Fruit fly (Drosophila melanogaster) whole organism, embryonic: ENCODE results near the gene CG17855.

Experiments used
- CG10209 ChIP-seq: fragments of 200-800 bp; sonication (Bioruptor generic); optimal IDR thresholded peaks from 3 replicates; lab custom pipeline; 2017; ENCODE audit warnings: missing biosample characterization, mild to moderate bottlenecking, missing genetic modification characterization, missing genetic modification reagents
- CG10366 ChIP-seq: fragments of 200-800 bp; sonication (Bioruptor generic); IDR thresholded peaks from 2 replicates; pipeline ENCODE4 v1.3.6; 2022; ENCODE audit warnings: missing biosample characterization, missing genetic modification characterization
- CG10654 ChIP-seq: fragments of 200-800 bp; sonication (Bioruptor generic); optimal IDR thresholded peaks from 2 replicates; lab custom pipeline; 2016; ENCODE audit warnings: missing biosample characterization, missing genetic modification characterization
- CG11093 ChIP-seq: fragments of 200-800 bp; sonication (Bioruptor generic); IDR thresholded peaks from 3 replicates; pipeline ENCODE4 v1.3.6; 2022; ENCODE audit warnings: missing biosample characterization, missing genetic modification characterization
- CG11695 ChIP-seq: fragments of 200-800 bp; sonication (Bioruptor generic); IDR thresholded peaks from 3 replicates; pipeline ENCODE4 v1.3.6; 2022; ENCODE audit warnings: missing biosample characterization, missing genetic modification characterization
- CG12071 ChIP-seq: fragments of 200-800 bp; sonication (Bioruptor generic); optimal IDR thresholded peaks from 3 replicates; lab custom pipeline; 2018; ENCODE audit warnings: missing biosample characterization, mild to moderate bottlenecking, missing genetic modification characterization
- CG12155 ChIP-seq: fragments of 200-800 bp; sonication (Bioruptor generic); optimal IDR thresholded peaks from 3 replicates; lab custom pipeline; 2016; ENCODE audit warnings: missing biosample characterization, missing genetic modification characterization
- CG13624 ChIP-seq: fragments of 200-800 bp; sonication (Bioruptor generic); optimal IDR thresholded peaks from 2 replicates; lab custom pipeline; 2016; ENCODE audit warnings: missing biosample characterization, missing genetic modification characterization
- CG15269 ChIP-seq: fragments of 200-800 bp; sonication (Bioruptor generic); optimal IDR thresholded peaks from 2 replicates; lab custom pipeline; 2018; ENCODE audit warnings: missing biosample characterization, mild to moderate bottlenecking, missing genetic modification characterization, moderate library complexity
- CG17802 ChIP-seq: fragments of 200-800 bp; sonication (Bioruptor generic); optimal IDR thresholded peaks from 2 replicates; lab custom pipeline; 2018; ENCODE audit warnings: missing biosample characterization, mild to moderate bottlenecking, missing genetic modification characterization, moderate library complexity
- CG2129 ChIP-seq: fragments of 200-800 bp; sonication (Bioruptor generic); IDR thresholded peaks from 2 replicates; pipeline ENCODE4 v1.3.6; 2022; ENCODE audit warnings: missing biosample characterization, missing genetic modification characterization; ENCODE audit not compliant: partially characterized antibody
- CG2678 ChIP-seq: fragments of 200-800 bp; sonication (Bioruptor generic); optimal IDR thresholded peaks from 3 replicates; lab custom pipeline; 2019; ENCODE audit warnings: missing biosample characterization, mild to moderate bottlenecking, missing genetic modification characterization, moderate library complexity
- CG4404 ChIP-seq: fragments of 200-800 bp; sonication (Bioruptor generic); IDR thresholded peaks from 2 replicates; pipeline ENCODE4 v1.3.6; 2022; ENCODE audit warnings: missing biosample characterization, missing genetic modification characterization
- CG4707 ChIP-seq: fragments of 200-800 bp; sonication (Bioruptor generic); optimal IDR thresholded peaks from 2 replicates; lab custom pipeline; 2018; ENCODE audit warnings: missing biosample characterization, mild to moderate bottlenecking, missing genetic modification characterization, moderate library complexity
- CG7839 ChIP-seq: fragments of 200-800 bp; sonication (Bioruptor generic); optimal IDR thresholded peaks from 3 replicates; lab custom pipeline; 2018; ENCODE audit warnings: missing biosample characterization, mild to moderate bottlenecking, missing genetic modification characterization, moderate library complexity
- CG8290 ChIP-seq, 3 experiments: fragments of 200-800 bp; sonication (Bioruptor generic); optimal IDR thresholded peaks; 2 replicates each; lab custom pipeline; 2016 to 2019; ENCODE audit warnings: missing biosample characterization in 3 of 3, missing genetic modification characterization in 3 of 3, mild to moderate bottlenecking in 2 of 3, moderate library complexity in 1 of 3
- CG9437 ChIP-seq: fragments of 200-800 bp; sonication (Bioruptor generic); optimal IDR thresholded peaks from 2 replicates; lab custom pipeline; 2018; ENCODE audit warnings: missing biosample characterization, mild to moderate bottlenecking, missing genetic modification characterization
- Camta ChIP-seq: fragments of 200-800 bp; sonication (Bioruptor generic); optimal IDR thresholded peaks from 2 replicates; lab custom pipeline; 2016; ENCODE audit warnings: missing biosample characterization, missing genetic modification characterization
- D19A ChIP-seq: fragments of 200-800 bp; optimal IDR thresholded peaks from 3 replicates; lab custom pipeline; 2019; ENCODE audit warnings: missing biosample characterization, mild to moderate bottlenecking, missing genetic modification characterization, moderate library complexity
- Doc2 ChIP-seq: fragments of 200-800 bp; sonication (Bioruptor generic); IDR thresholded peaks from 2 replicates; pipeline ENCODE4 v1.3.6; 2022; ENCODE audit warnings: missing biosample characterization, missing genetic modification characterization
- Hr78 ChIP-seq, 2 experiments: fragments of 200-800 bp in 1 of 2; fragments of >200 bp in 1 of 2; sonication (Bioruptor generic) in 1 of 2; optimal IDR thresholded peaks; 2 replicates each; lab custom pipeline; 2017 to 2019; ENCODE audit warnings: missing biosample characterization in 2 of 2, missing genetic modification characterization in 2 of 2, mild to moderate bottlenecking in 1 of 2, moderate library complexity in 1 of 2
- Jarid2 ChIP-seq: fragments of 200-800 bp; sonication (Bioruptor generic); optimal IDR thresholded peaks from 3 replicates; lab custom pipeline; 2017; ENCODE audit warnings: mild to moderate bottlenecking, missing biosample characterization, missing genetic modification reagents, missing genetic modification characterization
- Lpt ChIP-seq: fragments of >200 bp; optimal IDR thresholded peaks from 2 replicates; lab custom pipeline; 2018; ENCODE audit warnings: missing biosample characterization, missing genetic modification characterization
- ara ChIP-seq: fragments of 200-800 bp; sonication (Bioruptor generic); IDR thresholded peaks from 2 replicates; pipeline ENCODE4 v1.3.6; 2022; ENCODE audit warnings: missing biosample characterization, missing genetic modification characterization
- ash1 ChIP-seq: fragments of 200-800 bp; sonication (Bioruptor generic); optimal IDR thresholded peaks from 2 replicates; lab custom pipeline; 2018; ENCODE audit warnings: missing biosample characterization, mild to moderate bottlenecking, missing genetic modification characterization
- az2 ChIP-seq: fragments of 200-800 bp; sonication (Bioruptor generic); optimal IDR thresholded peaks from 3 replicates; lab custom pipeline; 2016; ENCODE audit warnings: missing biosample characterization, missing genetic modification characterization
- bbx ChIP-seq: fragments of 200-800 bp; sonication (Bioruptor generic); IDR thresholded peaks from 2 replicates; pipeline ENCODE4 v1.3.6; 2022; ENCODE audit warnings: missing biosample characterization, missing genetic modification characterization; ENCODE audit not compliant: partially characterized antibody
- br ChIP-seq: fragments of >200 bp; optimal IDR thresholded peaks from 2 replicates; lab custom pipeline; 2017
- cato ChIP-seq: fragments of 200-800 bp; sonication (Bioruptor generic); optimal IDR thresholded peaks from 2 replicates; lab custom pipeline; 2016; ENCODE audit warnings: missing biosample characterization, missing genetic modification characterization, borderline replicate concordance
- dati ChIP-seq: fragments of 200-800 bp; sonication (Bioruptor generic); IDR thresholded peaks from 2 replicates; pipeline ENCODE4 v1.3.6; 2022; ENCODE audit warnings: missing biosample characterization, missing genetic modification characterization
- dimm ChIP-seq: fragments of 200-800 bp; sonication (Bioruptor generic); IDR thresholded peaks from 2 replicates; pipeline ENCODE4 v1.3.6; 2022; ENCODE audit warnings: missing biosample characterization, missing genetic modification characterization
- dmrt11E ChIP-seq: fragments of 200-800 bp; sonication (Bioruptor generic); optimal IDR thresholded peaks from 3 replicates; lab custom pipeline; 2018; ENCODE audit warnings: missing biosample characterization, mild to moderate bottlenecking, missing genetic modification characterization, moderate library complexity
- esg ChIP-seq: fragments of 200-800 bp; sonication (Bioruptor generic); conservative IDR thresholded peaks from 2 replicates; pipeline ENCODE4 v1.3.6; 2022; ENCODE audit warnings: missing biosample characterization, missing genetic modification characterization
- fu2 ChIP-seq: fragments of 200-800 bp; sonication (Bioruptor generic); optimal IDR thresholded peaks from 2 replicates; lab custom pipeline; 2016; ENCODE audit warnings: missing biosample characterization, missing genetic modification characterization
- h ChIP-seq: fragments of >200 bp; optimal IDR thresholded peaks from 2 replicates; lab custom pipeline; 2017
- hkb ChIP-seq, 2 experiments: fragments of 200-800 bp in 1 of 2; fragments of >200 bp in 1 of 2; sonication (Bioruptor generic) in 1 of 2; IDR thresholded peaks in 1 of 2; optimal IDR thresholded peaks in 1 of 2; 2 replicates each; pipeline versions ENCODE4 v1.3.6 to Lab custom; 2017 to 2022; ENCODE audit warnings: missing biosample characterization in 1 of 2, missing genetic modification characterization in 1 of 2
- ind ChIP-seq: fragments of 200-800 bp; sonication (Bioruptor generic); optimal IDR thresholded peaks from 3 replicates; lab custom pipeline; 2016; ENCODE audit warnings: missing biosample characterization, missing genetic modification characterization
- lab ChIP-seq: fragments of 200-800 bp; sonication (Bioruptor generic); optimal IDR thresholded peaks from 3 replicates; lab custom pipeline; 2017; ENCODE audit warnings: missing biosample characterization, missing genetic modification characterization, mild to moderate bottlenecking, moderate library complexity, missing genetic modification reagents
- mld ChIP-seq: fragments of 200-800 bp; sonication (Bioruptor generic); IDR thresholded peaks from 3 replicates; pipeline ENCODE4 v1.3.6; 2022; ENCODE audit warnings: missing biosample characterization, missing genetic modification characterization; ENCODE audit not compliant: partially characterized antibody
- p53 ChIP-seq: fragments of 200-800 bp; sonication (Bioruptor generic); optimal IDR thresholded peaks from 2 replicates; lab custom pipeline; 2016; ENCODE audit warnings: missing biosample characterization, missing genetic modification characterization
- prd ChIP-seq, 3 experiments: fragments of >200 bp in 2 of 3; fragments of 200-800 bp in 1 of 3; sonication (Bioruptor generic) in 1 of 3; optimal IDR thresholded peaks in 2 of 3; IDR thresholded peaks in 1 of 3; 2 replicates in 2 of 3; 3 replicates in 1 of 3; pipeline versions ENCODE4 v1.3.6 to Lab custom; 2017 to 2022; ENCODE audit warnings: missing biosample characterization in 1 of 3, missing genetic modification characterization in 1 of 3
- scrt ChIP-seq: fragments of 200-800 bp; sonication (Bioruptor generic); optimal IDR thresholded peaks from 2 replicates; lab custom pipeline; 2018; ENCODE audit warnings: missing biosample characterization, mild to moderate bottlenecking, missing genetic modification characterization, moderate library complexity
- slou ChIP-seq: fragments of 200-800 bp; sonication (Bioruptor generic); optimal IDR thresholded peaks from 3 replicates; lab custom pipeline; 2016; ENCODE audit warnings: missing biosample characterization, missing genetic modification characterization
- sr ChIP-seq: fragments of 200-800 bp; sonication (Bioruptor generic); IDR thresholded peaks from 3 replicates; pipeline ENCODE4 v1.3.6; 2022; ENCODE audit warnings: missing biosample characterization, missing genetic modification characterization
- ssp ChIP-seq: fragments of 200-800 bp; sonication (Bioruptor generic); IDR thresholded peaks from 2 replicates; pipeline ENCODE4 v1.3.6; 2022; ENCODE audit warnings: missing biosample characterization, missing genetic modification characterization
- sug ChIP-seq: fragments of 200-800 bp; optimal IDR thresholded peaks from 2 replicates; lab custom pipeline; 2019; ENCODE audit warnings: missing biosample characterization, mild to moderate bottlenecking, missing genetic modification characterization, moderate library complexity
- tio ChIP-seq: fragments of 200-800 bp; sonication (Bioruptor generic); optimal IDR thresholded peaks from 2 replicates; lab custom pipeline; 2017; ENCODE audit warnings: missing biosample characterization, missing genetic modification characterization, inconsistent platforms
- toy ChIP-seq: fragments of 200-800 bp; sonication (Bioruptor generic); IDR thresholded peaks from 2 replicates; pipeline ENCODE4 v1.3.6; 2022; ENCODE audit warnings: missing biosample characterization, missing genetic modification characterization
- yki ChIP-seq: fragments of >200 bp; optimal IDR thresholded peaks from 3 replicates; lab custom pipeline; 2018
- zfh1 ChIP-seq: fragments of 200-800 bp; sonication (Bioruptor generic); IDR thresholded peaks from 3 replicates; pipeline ENCODE4 v1.3.6; 2022; ENCODE audit warnings: missing biosample characterization, missing genetic modification characterization

CG17855 gene

dm6 chr2L:9567398-9567856 is 27.1 kb downstream of the CG17855 start (continued):
- no peak for TF ChIP-seq hkb (optimal IDR thresholded peaks at IDR 0.05; lab: Kevin White, UChicago)
- peak; percentile 99 for TF ChIP-seq hkb (GFP tag; IDR thresholded peaks at IDR 0.05; lab: Robert Waterston, UW)
- TF ChIP-seq CG11695 (GFP tag; lab: Robert Waterston, UW): peak; percentile 94
- TF ChIP-seq dimm (GFP tag; lab: Robert Waterston, UW): peak; percentile 91
- peak; percentile 85 for TF ChIP-seq toy (GFP tag; lab: Robert Waterston, UW)
- TF ChIP-seq cato (GFP tag; lab: Kevin White, UChicago): peak; percentile 86
- TF ChIP-seq bbx (GFP tag; lab: Robert Waterston, UW): no peak
- TF ChIP-seq ara (GFP tag; lab: Robert Waterston, UW): peak; percentile 85
- peak; percentile 94 for TF ChIP-seq CG8290 (GFP tag; optimal IDR thresholded peaks at IDR 0.05; lab: Kevin White, UChicago)
- TF ChIP-seq CG8290 (tag; optimal IDR thresholded peaks at IDR 0.05; lab: Kevin White, UChicago): peak; percentile 90 to 98
- peak; percentile 44 for TF ChIP-seq dmrt11E (tag; lab: Kevin White, UChicago)
- TF ChIP-seq dati: peak; percentile 91
- TF ChIP-seq CG4404 (GFP tag; lab: Robert Waterston, UW): no peak
- peak; percentile 33; the same call in 1 of the 3 replicates for TF ChIP-seq CG11093
- no peak for TF ChIP-seq mld (GFP tag; lab: Robert Waterston, UW)
- peak; percentile 97 for TF ChIP-seq slou (GFP tag; lab: Kevin White, UChicago)
- peak; percentile 96 for TF ChIP-seq Jarid2 (GFP tag; lab: Kevin White, UChicago)
- TF ChIP-seq tio (GFP tag; lab: Kevin White, UChicago): peak; percentile 90
- peak; percentile 93 for TF ChIP-seq CG10366 (GFP tag; lab: Robert Waterston, UW)
- TF ChIP-seq sr (GFP tag; lab: Robert Waterston, UW): peak; percentile 99
- peak; percentile 64 for TF ChIP-seq esg (GFP tag; lab: Robert Waterston, UW)
- TF ChIP-seq Doc2 (GFP tag; lab: Robert Waterston, UW): peak; percentile 61; the same call in 1 of the 2 replicates
- peak; percentile 91 for TF ChIP-seq CG17802 (tag; lab: Kevin White, UChicago)
- peak; percentile 95 for TF ChIP-seq CG2678 (tag; lab: Kevin White, UChicago)
- TF ChIP-seq yki (lab: Kevin White, UChicago): no peak
- TF ChIP-seq CG13624 (GFP tag; lab: Kevin White, UChicago): peak; percentile 96
- TF ChIP-seq ssp (GFP tag; lab: Robert Waterston, UW): peak; percentile 75
- peak in 1 of 2 experiments; percentile 85 for TF ChIP-seq Hr78 (GFP tag; optimal IDR thresholded peaks at IDR 0.05; lab: Kevin White, UChicago)
- TF ChIP-seq az2: peak; percentile 95
- peak; percentile 99 for TF ChIP-seq scrt (GFP tag; lab: Kevin White, UChicago)
- peak; percentile 98 for TF ChIP-seq CG15269
- TF ChIP-seq CG10209: peak; percentile 98
- TF ChIP-seq D19A (tag; lab: Kevin White, UChicago): peak; percentile 89
- peak; percentile 100 for TF ChIP-seq lab (GFP tag; lab: Kevin White, UChicago)
- TF ChIP-seq Lpt: no peak
- TF ChIP-seq ind (GFP tag; lab: Kevin White, UChicago): peak; percentile 88
- TF ChIP-seq CG10654: peak; percentile 96
- TF ChIP-seq h (lab: Kevin White, UChicago): no peak
- peak; percentile 95 for TF ChIP-seq p53 (GFP tag; lab: Kevin White, UChicago)
- peak; percentile 84 for TF ChIP-seq fu2
- TF ChIP-seq CG9437 (GFP tag; lab: Kevin White, UChicago): peak; percentile 94
- no peak for TF ChIP-seq prd (optimal IDR thresholded peaks at IDR 0.05; lab: Kevin White, UChicago)
- TF ChIP-seq prd (GFP tag; IDR thresholded peaks at IDR 0.05; lab: Robert Waterston, UW): peak; percentile 72
- no peak for TF ChIP-seq CG2129 (GFP tag; lab: Robert Waterston, UW)
- TF ChIP-seq Camta (GFP tag; lab: Kevin White, UChicago): peak; percentile 97
- peak; percentile 99 for TF ChIP-seq CG4707 (GFP tag; lab: Kevin White, UChicago)
- peak; percentile 99 for TF ChIP-seq ash1
- no peak for TF ChIP-seq br (lab: Kevin White, UChicago)
- TF ChIP-seq CG12155: peak; percentile 87
- peak; percentile 100 for TF ChIP-seq CG12071
- peak; percentile 97 for TF ChIP-seq sug (tag; lab: Kevin White, UChicago)
- peak; percentile 96 for TF ChIP-seq CG7839 (tag; lab: Kevin White, UChicago)
- peak; percentile 95 for TF ChIP-seq zfh1 (GFP tag; lab: Robert Waterston, UW)
